Worm (Caenorhabditis elegans) whole organism, midembryonic: ENCODE results near the gene grsp-3.

Experiments
- T22C8.4 ChIP-seq: fragments of 200-800 bp; sonication (Bioruptor generic); IDR thresholded peaks from 2 replicates; pipeline ENCODE4 v1.3.6; 2022; ENCODE audit warnings: missing genetic modification characterization, missing compliant biosample characterization
- cog-1 ChIP-seq: sonication (generic microtip); optimal IDR thresholded peaks from 2 replicates; lab custom pipeline; 2016; ENCODE audit warnings: missing genetic modification characterization, missing compliant biosample characterization
- flt-1 ChIP-seq: fragments of 200-800 bp; sonication (Bioruptor generic); IDR thresholded peaks from 2 replicates; pipeline ENCODE4 v1.3.6; 2022; ENCODE audit warnings: missing genetic modification characterization, missing compliant biosample characterization
- klf-2 ChIP-seq: fragments of 200-800 bp; sonication (Bioruptor generic); conservative IDR thresholded peaks from 2 replicates; pipeline ENCODE4 v1.3.6; 2022; ENCODE audit warnings: missing genetic modification reagents, missing genetic modification characterization, missing compliant biosample characterization
- med-1 ChIP-seq: sonication (generic microtip); optimal IDR thresholded peaks from 2 replicates; lab custom pipeline; 2017; ENCODE audit warnings: missing genetic modification characterization, mild to moderate bottlenecking, missing compliant biosample characterization, antibody characterized with exemption, missing genetic modification reagents; ENCODE audit not compliant: insufficient read depth
- ref-1 ChIP-seq: fragments of 200-800 bp; sonication (Bioruptor generic); conservative IDR thresholded peaks from 2 replicates; pipeline ENCODE4 v1.3.6; 2022; ENCODE audit warnings: missing genetic modification reagents, missing genetic modification characterization, missing compliant biosample characterization
- tab-1 ChIP-seq: fragments of 200-800 bp; sonication (Bioruptor generic); IDR thresholded peaks from 2 replicates; pipeline ENCODE4 v1.3.6; 2022; ENCODE audit warnings: missing genetic modification characterization, missing compliant biosample characterization
- ztf-23 ChIP-seq: fragments of 200-800 bp; sonication (Bioruptor generic); IDR thresholded peaks from 2 replicates; pipeline ENCODE4 v1.3.6; 2022; ENCODE audit warnings: missing genetic modification reagents, missing genetic modification characterization, missing compliant biosample characterization
- ztf-29 ChIP-seq: fragments of 200-800 bp; sonication (Bioruptor generic); IDR thresholded peaks from 2 replicates; pipeline ENCODE4 v1.3.6; 2022; ENCODE audit warnings: missing genetic modification reagents, missing genetic modification characterization, missing compliant biosample characterization

The grsp-3 gene

ce11 chrIV:7131780-7132179 lies at the start of gene grsp-3:
TSS of gene grsp-3 (minus strand) at chrIV:7131928.
- TF ChIP-seq T22C8.4 (GFP tag; lab: Robert Waterston, UW) (no peak), tab-1 (GFP tag; lab: Robert Waterston, UW) (no peak), flt-1 (GFP tag; lab: Robert Waterston, UW) (no peak), klf-2 (GFP tag; lab: Robert Waterston, UW) (no peak), ztf-29 (GFP tag; lab: Robert Waterston, UW) (no peak), ref-1 (GFP tag; lab: Robert Waterston, UW) (no peak), med-1 (GFP tag; lab: Kevin White, UChicago) (no peak), ztf-23 (GFP tag; lab: Robert Waterston, UW) (no peak)

ce11 chrIV:7180304-7180703 lies 48.6 kb upstream of the grsp-3 start, which contains the start of gene cest-10:
TSS of gene cest-10 (plus strand) at chrIV:7180557.
- TF ChIP-seq ztf-29 (GFP tag; lab: Robert Waterston, UW) (no peak), T22C8.4 (GFP tag; lab: Robert Waterston, UW) (no peak), med-1 (GFP tag; lab: Kevin White, UChicago) (no peak), cog-1 (tag; lab: Kevin White, UChicago) (no peak), klf-2 (GFP tag; lab: Robert Waterston, UW) (no peak), tab-1 (GFP tag; lab: Robert Waterston, UW) (no peak), ref-1 (GFP tag; lab: Robert Waterston, UW) (no peak), ztf-23 (GFP tag; lab: Robert Waterston, UW) (no peak), flt-1 (GFP tag; lab: Robert Waterston, UW) (no peak)

- TF ChIP-seq klf-2 (GFP tag; lab: Robert Waterston, UW) (no peak), ztf-29 (GFP tag; lab: Robert Waterston, UW) (no peak), med-1 (GFP tag; lab: Kevin White, UChicago) (no peak), cog-1 (tag; lab: Kevin White, UChicago) (no peak), ztf-23 (GFP tag; lab: Robert Waterston, UW) (no peak), ref-1 (GFP tag; lab: Robert Waterston, UW) (no peak), tab-1 (GFP tag; lab: Robert Waterston, UW) (no peak), flt-1 (GFP tag; lab: Robert Waterston, UW) (no peak), T22C8.4 (GFP tag; lab: Robert Waterston, UW) (no peak)
Observed at ce11 chrIV:7178942-7179341, 47.2 kb upstream of the grsp-3 start, which contains the start of gene C42D4.3. TSS of gene C42D4.3 (plus strand) at chrIV:7179239.

- TF ChIP-seq klf-2 (GFP tag; lab: Robert Waterston, UW): no peak
- no peak for TF ChIP-seq ztf-23 (GFP tag; lab: Robert Waterston, UW)
- no peak for TF ChIP-seq med-1 (GFP tag; lab: Kevin White, UChicago)
- TF ChIP-seq flt-1 (GFP tag; lab: Robert Waterston, UW): no peak
- no peak for TF ChIP-seq tab-1 (GFP tag; lab: Robert Waterston, UW)
- TF ChIP-seq ztf-29 (GFP tag; lab: Robert Waterston, UW): no peak
- no peak for TF ChIP-seq T22C8.4 (GFP tag; lab: Robert Waterston, UW)
- no peak for TF ChIP-seq cog-1 (tag; lab: Kevin White, UChicago)
- TF ChIP-seq ref-1 (GFP tag; lab: Robert Waterston, UW): no peak
Observed at ce11 chrIV:7176887-7177286, 45.2 kb upstream of the grsp-3 start, which contains the start of gene str-44. TSS of gene str-44 (plus strand) at chrIV:7177187.

- TF ChIP-seq T22C8.4 (GFP tag; lab: Robert Waterston, UW) (no peak), ztf-29 (GFP tag; lab: Robert Waterston, UW) (no peak)
Observed at ce11 chrIV:7175346-7175745, 43.6 kb upstream of the grsp-3 start, which contains the start of gene C42D4.19. TSS of gene C42D4.19 (plus strand) at chrIV:7175646.

ce11 chrIV:7173489-7173888 lies 41.8 kb upstream of the grsp-3 start, which contains the start of gene str-1:
TSS of gene str-1 (plus strand) at chrIV:7173789.
- TF ChIP-seq cog-1 (tag; lab: Kevin White, UChicago) (no peak), tab-1 (GFP tag; lab: Robert Waterston, UW) (no peak), med-1 (GFP tag; lab: Kevin White, UChicago) (no peak), flt-1 (GFP tag; lab: Robert Waterston, UW) (no peak), T22C8.4 (GFP tag; lab: Robert Waterston, UW) (no peak), klf-2 (GFP tag; lab: Robert Waterston, UW) (no peak), ztf-23 (GFP tag; lab: Robert Waterston, UW) (no peak), ref-1 (GFP tag; lab: Robert Waterston, UW) (no peak), ztf-29 (GFP tag; lab: Robert Waterston, UW) (no peak)

ce11 chrIV:7171222-7171621 lies 39.5 kb upstream of the grsp-3 start, which contains the start of gene str-220:
TSS of gene str-220 (minus strand) at chrIV:7171322.
- TF ChIP-seq flt-1 (GFP tag; lab: Robert Waterston, UW) (no peak), med-1 (GFP tag; lab: Kevin White, UChicago) (no peak)

ce11 chrIV:7167983-7168760 lies 36.4 kb upstream of the grsp-3 start, which contains the start of gene skr-16:
TSS of gene skr-16 (plus strand) at chrIV:7168710.
- no peak for TF ChIP-seq klf-2 (GFP tag; lab: Robert Waterston, UW)
- no peak for TF ChIP-seq T22C8.4 (GFP tag; lab: Robert Waterston, UW)
- no peak for TF ChIP-seq flt-1 (GFP tag; lab: Robert Waterston, UW)
- TF ChIP-seq tab-1 (GFP tag; lab: Robert Waterston, UW): no peak
- no peak for TF ChIP-seq ztf-29 (GFP tag; lab: Robert Waterston, UW)
- TF ChIP-seq ztf-23 (GFP tag; lab: Robert Waterston, UW): no peak
- no peak for TF ChIP-seq cog-1 (tag; lab: Kevin White, UChicago)
- no peak for TF ChIP-seq ref-1 (GFP tag; lab: Robert Waterston, UW)
- no peak for TF ChIP-seq med-1 (GFP tag; lab: Kevin White, UChicago)
